Worm (Caenorhabditis elegans) whole organism, L1 larva: ENCODE data around the gene W06H8.6.

Experiments
- C16A3.4 ChIP-seq: fragments of 150-350 bp; optimal IDR thresholded peaks from 2 replicates; lab custom pipeline; 2014; ENCODE audit warnings: missing biosample characterization, missing genetic modification characterization
- Y116A8C.19 ChIP-seq: sonication (generic microtip); optimal IDR thresholded peaks from 2 replicates; lab custom pipeline; 2016; ENCODE audit warnings: missing compliant biosample characterization, missing genetic modification characterization, borderline replicate concordance
- blmp-1 ChIP-seq: fragments of 150-350 bp; optimal IDR thresholded peaks from 2 replicates; lab custom pipeline; 2014; ENCODE audit warnings: missing biosample characterization, missing genetic modification characterization
- ceh-82 ChIP-seq, 3 experiments: fragments of 150-350 bp in 1 of 3; sonication (generic microtip) in 2 of 3; optimal IDR thresholded peaks; 2 replicates each; lab custom pipeline; 2014 to 2017; ENCODE audit warnings: missing biosample characterization in 3 of 3, missing genetic modification characterization in 3 of 3
- ceh-90 ChIP-seq: sonication (generic microtip); optimal IDR thresholded peaks from 2 replicates; lab custom pipeline; 2016; ENCODE audit warnings: missing genetic modification characterization, missing compliant biosample characterization
- dpl-1 ChIP-seq, 3 experiments: fragments of 150-350 bp in 2 of 3; sonication (generic microtip) in 1 of 3; optimal IDR thresholded peaks; 2 replicates each; lab custom pipeline; 2014 to 2017; ENCODE audit warnings: missing biosample characterization in 3 of 3, missing genetic modification characterization in 3 of 3, missing genetic modification reagents in 3 of 3
- dsc-1 ChIP-seq: sonication (generic microtip); optimal IDR thresholded peaks from 2 replicates; lab custom pipeline; 2016; ENCODE audit warnings: mild to moderate bottlenecking, missing genetic modification characterization, missing compliant biosample characterization
- efl-1 ChIP-seq, 4 experiments: fragments of 150-350 bp; optimal IDR thresholded peaks in 3 of 4; peaks in 1 of 4; 1 replicate in 1 of 4; 2 replicates in 3 of 4; lab custom pipeline; 2014; ENCODE audit warnings: missing biosample characterization in 2 of 4, missing genetic modification characterization in 2 of 4, missing genetic modification reagents in 2 of 4
- egl-27 ChIP-seq, 2 experiments: fragments of 150-350 bp in 1 of 2; sonication (generic microtip); optimal IDR thresholded peaks; 3 replicates each; lab custom pipeline; 2017 to 2018; ENCODE audit warnings: missing biosample characterization in 2 of 2, missing genetic modification characterization in 2 of 2, missing genetic modification reagents in 2 of 2
- elt-3 ChIP-seq, 6 experiments: fragments of 150-350 bp in 1 of 6; sonication (generic microtip); optimal IDR thresholded peaks; 2 replicates each; lab custom pipeline; 2017 to 2018; ENCODE audit warnings: missing biosample characterization in 6 of 6, missing genetic modification characterization in 6 of 6, inconsistent platforms in 1 of 6
- ets-5 ChIP-seq: fragments of 200-800 bp; sonication (Bioruptor generic); IDR thresholded peaks from 2 replicates; pipeline ENCODE4 v1.3.6; 2022; ENCODE audit warnings: missing genetic modification characterization, missing compliant biosample characterization
- fkh-8 ChIP-seq: sonication (generic microtip); optimal IDR thresholded peaks from 2 replicates; lab custom pipeline; 2016; ENCODE audit warnings: mild to moderate bottlenecking, missing genetic modification characterization, missing compliant biosample characterization
- fos-1 ChIP-seq: fragments of 150-350 bp; optimal IDR thresholded peaks from 2 replicates; lab custom pipeline; 2014; ENCODE audit warnings: missing biosample characterization, missing genetic modification characterization
- jun-1 ChIP-seq: fragments of 150-350 bp; optimal IDR thresholded peaks from 2 replicates; lab custom pipeline; 2014; ENCODE audit warnings: missing biosample characterization, missing genetic modification reagents, missing genetic modification characterization
- lin-14 ChIP-seq: fragments of 200-800 bp; sonication (Bioruptor generic); optimal IDR thresholded peaks from 2 replicates; lab custom pipeline; 2018; ENCODE audit warnings: mild to moderate bottlenecking, missing genetic modification characterization, moderate library complexity, missing compliant biosample characterization
- lin-35 ChIP-seq, 2 experiments: fragments of 150-350 bp; optimal IDR thresholded peaks; 2 replicates each; lab custom pipeline; 2014; ENCODE audit warnings: missing biosample characterization in 2 of 2, missing genetic modification characterization in 2 of 2, missing genetic modification reagents in 2 of 2
- lin-39 ChIP-seq: fragments of 150-350 bp; optimal IDR thresholded peaks from 2 replicates; lab custom pipeline; 2014; ENCODE audit warnings: missing biosample characterization, missing genetic modification reagents, missing genetic modification characterization
- lsy-2 ChIP-seq, 2 experiments: fragments of 150-350 bp; optimal IDR thresholded peaks; 2 replicates each; lab custom pipeline; 2014; ENCODE audit warnings: missing biosample characterization in 2 of 2, missing genetic modification characterization in 2 of 2
- mab-9 ChIP-seq: fragments of 200-800 bp; sonication (Bioruptor generic); IDR thresholded peaks from 2 replicates; pipeline ENCODE4 v1.3.6; 2022; ENCODE audit warnings: missing genetic modification reagents, missing genetic modification characterization, missing compliant biosample characterization
- mdl-1 ChIP-seq, 2 experiments: fragments of 150-350 bp; optimal IDR thresholded peaks; 2 replicates each; lab custom pipeline; 2014 to 2017; ENCODE audit warnings: missing biosample characterization in 2 of 2, missing genetic modification characterization in 2 of 2, inconsistent platforms in 1 of 2
- mef-2 ChIP-seq: fragments of 150-350 bp; optimal IDR thresholded peaks from 2 replicates; lab custom pipeline; 2014; ENCODE audit warnings: missing biosample characterization, missing genetic modification characterization
- mep-1 ChIP-seq: fragments of 150-350 bp; optimal IDR thresholded peaks from 2 replicates; lab custom pipeline; 2014; ENCODE audit warnings: missing biosample characterization, missing genetic modification characterization
- nhr-11 ChIP-seq: fragments of 150-350 bp; optimal IDR thresholded peaks from 2 replicates; lab custom pipeline; 2014; ENCODE audit warnings: missing biosample characterization, missing genetic modification characterization
- nhr-237 ChIP-seq: fragments of 150-350 bp; optimal IDR thresholded peaks from 2 replicates; lab custom pipeline; 2014; ENCODE audit warnings: missing biosample characterization, missing genetic modification characterization
- nhr-47 ChIP-seq: sonication (generic microtip); optimal IDR thresholded peaks from 2 replicates; lab custom pipeline; 2016; ENCODE audit warnings: mild to moderate bottlenecking, missing genetic modification characterization, moderate library complexity, missing compliant biosample characterization
- nhr-71 ChIP-seq: sonication (generic microtip); optimal IDR thresholded peaks from 2 replicates; lab custom pipeline; 2016; ENCODE audit warnings: mild to moderate bottlenecking, missing genetic modification characterization, moderate library complexity, missing compliant biosample characterization
- nhr-77 ChIP-seq: fragments of 150-350 bp; optimal IDR thresholded peaks from 2 replicates; lab custom pipeline; 2014; ENCODE audit warnings: missing biosample characterization, missing genetic modification characterization
- nhr-84 ChIP-seq: sonication (generic microtip); optimal IDR thresholded peaks from 2 replicates; lab custom pipeline; 2017; ENCODE audit warnings: missing biosample characterization, missing genetic modification characterization
- pqm-1 ChIP-seq: sonication (generic microtip); optimal IDR thresholded peaks from 3 replicates; lab custom pipeline; 2017; ENCODE audit warnings: missing biosample characterization, missing genetic modification characterization
- rnt-1 ChIP-seq: sonication (generic microtip); optimal IDR thresholded peaks from 2 replicates; lab custom pipeline; 2016; ENCODE audit warnings: mild to moderate bottlenecking, missing genetic modification characterization, moderate library complexity, missing compliant biosample characterization
- skn-1 ChIP-seq: fragments of 150-350 bp; optimal IDR thresholded peaks from 2 replicates; lab custom pipeline; 2014; ENCODE audit warnings: missing biosample characterization, missing genetic modification characterization
- snpc-4 ChIP-seq: fragments of 150-350 bp; optimal IDR thresholded peaks from 2 replicates; lab custom pipeline; 2014; ENCODE audit warnings: missing biosample characterization, missing genetic modification characterization
- snu-23 ChIP-seq: sonication (generic microtip); optimal IDR thresholded peaks from 2 replicates; lab custom pipeline; 2016; ENCODE audit warnings: missing genetic modification characterization, missing compliant biosample characterization
- sox-4 ChIP-seq: sonication (generic microtip); optimal IDR thresholded peaks from 2 replicates; lab custom pipeline; 2016; ENCODE audit warnings: missing genetic modification characterization, missing compliant biosample characterization
- sptf-1 ChIP-seq: fragments of 150-350 bp; optimal IDR thresholded peaks from 2 replicates; lab custom pipeline; 2014; ENCODE audit warnings: missing biosample characterization, missing genetic modification characterization
- swsn-7 ChIP-seq: sonication (generic microtip); optimal IDR thresholded peaks from 2 replicates; lab custom pipeline; 2016; ENCODE audit warnings: missing genetic modification characterization, missing compliant biosample characterization
- tbx-2 ChIP-seq: sonication (generic microtip); optimal IDR thresholded peaks from 2 replicates; lab custom pipeline; 2016; ENCODE audit warnings: missing genetic modification characterization, missing compliant biosample characterization
- tlp-1 ChIP-seq: fragments of 150-350 bp; optimal IDR thresholded peaks from 2 replicates; lab custom pipeline; 2014; ENCODE audit warnings: missing biosample characterization, missing genetic modification characterization
- unc-86 ChIP-seq: sonication (generic microtip); optimal IDR thresholded peaks from 2 replicates; lab custom pipeline; 2016; ENCODE audit warnings: missing genetic modification characterization, missing compliant biosample characterization
- vab-15 ChIP-seq: sonication (generic microtip); optimal IDR thresholded peaks from 2 replicates; lab custom pipeline; 2017; ENCODE audit warnings: missing genotype, mild to moderate bottlenecking, missing genetic modification characterization, missing compliant biosample characterization
- xbp-1 ChIP-seq: sonication (generic microtip); optimal IDR thresholded peaks from 2 replicates; lab custom pipeline; 2016; ENCODE audit warnings: missing genetic modification characterization, missing compliant biosample characterization
- zip-4 ChIP-seq: fragments of 200-800 bp; sonication (Bioruptor generic); optimal IDR thresholded peaks from 2 replicates; lab custom pipeline; 2018; ENCODE audit warnings: mild to moderate bottlenecking, missing genetic modification characterization, moderate library complexity, missing compliant biosample characterization
- ztf-11 ChIP-seq, 2 experiments: sonication (generic microtip); optimal IDR thresholded peaks; 2 replicates each; lab custom pipeline; 2016 to 2017; ENCODE audit warnings: missing genetic modification characterization in 2 of 2, missing biosample characterization in 1 of 2, missing compliant biosample characterization in 1 of 2

Gene W06H8.6

ce11 chrV:6214465-6214864 lies 12.3 kb downstream of the W06H8.6 start:
- no peak for TF ChIP-seq nhr-84 (tag; lab: Kevin White, UChicago)
- no peak for TF ChIP-seq sptf-1
- TF ChIP-seq tlp-1: no peak
- no peak for TF ChIP-seq ets-5 (GFP tag; lab: Robert Waterston, UW)
- TF ChIP-seq zip-4 (GFP tag; lab: Kevin White, UChicago): no peak

- TF ChIP-seq sox-4 (no peak), xbp-1 (peak; percentile 69), nhr-71 (tag; lab: Kevin White, UChicago) (peak; percentile 67), mdl-1 (tag; optimal IDR thresholded peaks at IDR 0.05; lab: Kevin White, UChicago) (peak in 1 of 2 experiments; percentile 60), ztf-11 (tag; optimal IDR thresholded peaks at IDR 0.05; lab: Kevin White, UChicago) (no peak), blmp-1 (tag; lab: Kevin White, UChicago) (peak; percentile 29), elt-3 (tag; optimal IDR thresholded peaks at IDR 0.05; lab: Kevin White, UChicago) (peak in 1 of 6 experiments; percentile 68), mab-9 (GFP tag; lab: Robert Waterston, UW) (no peak), ceh-82 (tag; optimal IDR thresholded peaks at IDR 0.05; lab: Kevin White, UChicago) (peak; percentile 4 to 63 (median 23)), snu-23 (GFP tag; lab: Kevin White, UChicago) (peak; percentile 34), nhr-11 (peak; percentile 29), mep-1 (peak; percentile 80), C16A3.4 (peak; percentile 14), efl-1 (optimal IDR thresholded peaks at IDR 0.05; lab: Kevin White, UChicago) (peak; percentile 24 to 66), efl-1 (GFP tag; optimal IDR thresholded peaks at IDR 0.05 in 1 of 2; lab: Kevin White, UChicago) (no peak), swsn-7 (tag; lab: Kevin White, UChicago) (peak; percentile 35), mef-2 (no peak), lin-14 (GFP tag; lab: Kevin White, UChicago) (peak; percentile 86), Y116A8C.19 (tag; lab: Kevin White, UChicago) (no peak), skn-1 (tag; lab: Kevin White, UChicago) (peak; percentile 86), ceh-90 (tag; lab: Kevin White, UChicago) (no peak), zip-4 (GFP tag; lab: Kevin White, UChicago) (peak; percentile 62), nhr-47 (tag; lab: Kevin White, UChicago) (peak; percentile 43), dpl-1 (GFP tag; optimal IDR thresholded peaks at IDR 0.05; lab: Kevin White, UChicago) (peak in 2 of 3 experiments; percentile 12 to 20), unc-86 (tag; lab: Kevin White, UChicago) (peak; percentile 34), pqm-1 (tag; lab: Kevin White, UChicago) (no peak), egl-27 (tag; optimal IDR thresholded peaks at IDR 0.05; lab: Kevin White, UChicago) (no peak), nhr-237 (tag; lab: Kevin White, UChicago) (peak; percentile 9), lin-35 (GFP tag; optimal IDR thresholded peaks at IDR 0.05; lab: Kevin White, UChicago) (peak; percentile 19 to 31), fkh-8 (tag; lab: Kevin White, UChicago) (peak; percentile 72), jun-1 (tag; lab: Kevin White, UChicago) (peak; percentile 94), nhr-77 (tag; lab: Kevin White, UChicago) (peak; percentile 27), tbx-2 (tag; lab: Kevin White, UChicago) (peak; percentile 16), lin-39 (no peak), vab-15 (tag; lab: Kevin White, UChicago) (no peak), rnt-1 (tag; lab: Kevin White, UChicago) (peak; percentile 36), snpc-4 (tag; lab: Kevin White, UChicago) (peak; percentile 53), dsc-1 (no peak), lsy-2 (tag; optimal IDR thresholded peaks at IDR 0.05; lab: Kevin White, UChicago) (peak; percentile 3 to 63), fos-1 (tag; lab: Kevin White, UChicago) (peak; percentile 96)
Observed at ce11 chrV:6213845-6214244, 13.0 kb downstream of the W06H8.6 start.
